Worm (Caenorhabditis elegans): ENCODE data around the gene rps-11.

ce11 chrIV:11646908-11647307, 44.5 kb downstream of the rps-11 start:
- TF ChIP-seq ceh-9 (tag; optimal IDR thresholded peaks at IDR 0.05): no peak
- no peak for TF ChIP-seq ceh-82 (tag; optimal IDR thresholded peaks at IDR 0.05)
